Fruit fly (Drosophila melanogaster) whole organism, pupa: Measurements from ENCODE around the gene Tbc1d8-9.

Source experiments
- CG10348 ChIP-seq: fragments of 200-800 bp; sonication (Bioruptor generic); IDR thresholded peaks from 2 replicates; pipeline ENCODE4 v1.3.6; 2022; ENCODE audit warnings: missing biosample characterization, missing genetic modification characterization
- CG12605 ChIP-seq: fragments of 200-800 bp; sonication (Bioruptor generic); IDR thresholded peaks from 2 replicates; pipeline ENCODE4 v1.3.6; 2022; ENCODE audit warnings: missing biosample characterization, missing genetic modification characterization
- CG15710 ChIP-seq: fragments of 200-800 bp; sonication (Bioruptor generic); optimal IDR thresholded peaks from 2 replicates; lab custom pipeline; 2018; ENCODE audit warnings: missing biosample characterization, mild to moderate bottlenecking, missing genetic modification characterization, moderate library complexity
- CG17806 ChIP-seq: fragments of 200-800 bp; sonication (Bioruptor generic); optimal IDR thresholded peaks from 2 replicates; lab custom pipeline; 2018; ENCODE audit warnings: missing biosample characterization, mild to moderate bottlenecking, missing genetic modification characterization, moderate library complexity
- CG4496 ChIP-seq: fragments of 200-800 bp; sonication (Bioruptor generic); IDR thresholded peaks from 3 replicates; pipeline ENCODE4 v1.3.6; 2022; ENCODE audit warnings: missing biosample characterization, missing genetic modification characterization
- CG8301 ChIP-seq: fragments of 200-800 bp; sonication (Bioruptor generic); optimal IDR thresholded peaks from 2 replicates; lab custom pipeline; 2018; ENCODE audit warnings: missing biosample characterization, mild to moderate bottlenecking, missing genetic modification characterization
- CG9948 ChIP-seq: fragments of 200-800 bp; sonication (Bioruptor generic); optimal IDR thresholded peaks from 2 replicates; lab custom pipeline; 2018; ENCODE audit warnings: missing biosample characterization, mild to moderate bottlenecking, missing genetic modification characterization, moderate library complexity
- D1 ChIP-seq: fragments of 200-800 bp; sonication (Bioruptor generic); optimal IDR thresholded peaks from 2 replicates; lab custom pipeline; 2018; ENCODE audit warnings: missing biosample characterization, mild to moderate bottlenecking, missing genetic modification characterization, moderate library complexity
- EcR ChIP-seq: fragments of 200-800 bp; sonication (Bioruptor generic); optimal IDR thresholded peaks from 3 replicates; lab custom pipeline; 2019; ENCODE audit warnings: missing biosample characterization, missing genetic modification characterization, mild to moderate bottlenecking, moderate library complexity, missing genetic modification reagents
- Ets98B ChIP-seq: fragments of 200-800 bp; sonication (Bioruptor generic); IDR thresholded peaks from 2 replicates; pipeline ENCODE4 v1.3.6; 2022; ENCODE audit warnings: missing biosample characterization, missing genetic modification characterization
- Snoo ChIP-seq: fragments of 200-800 bp; sonication (Bioruptor generic); optimal IDR thresholded peaks from 3 replicates; lab custom pipeline; 2017; ENCODE audit warnings: missing biosample characterization, mild to moderate bottlenecking, missing genetic modification characterization, inconsistent platforms
- fd96Ca ChIP-seq: fragments of 200-800 bp; sonication (Bioruptor generic); IDR thresholded peaks from 3 replicates; pipeline ENCODE4 v1.3.6; 2022; ENCODE audit warnings: missing biosample characterization, missing genetic modification characterization
- gl ChIP-seq: fragments of 200-800 bp; sonication (Bioruptor generic); optimal IDR thresholded peaks from 2 replicates; lab custom pipeline; 2018; ENCODE audit warnings: missing biosample characterization, mild to moderate bottlenecking, missing genetic modification characterization

- TF ChIP-seq CG12605 (GFP tag; lab: Robert Waterston, UW), result no peak
- TF ChIP-seq CG9948 (tag; lab: Kevin White, UChicago), result no peak
- no peak for TF ChIP-seq CG10348 (GFP tag; lab: Robert Waterston, UW)
- no peak for TF ChIP-seq CG17806 (tag; lab: Kevin White, UChicago)
- TF ChIP-seq EcR, result no peak
- no peak for TF ChIP-seq Snoo (tag; lab: Kevin White, UChicago)
- no peak for TF ChIP-seq CG8301 (tag; lab: Kevin White, UChicago)
- TF ChIP-seq D1 (tag; lab: Kevin White, UChicago), result no peak
- TF ChIP-seq CG4496 (GFP tag; lab: Robert Waterston, UW), result no peak
- no peak for TF ChIP-seq fd96Ca
- TF ChIP-seq CG15710 (tag; lab: Kevin White, UChicago), result no peak
- no peak for TF ChIP-seq Ets98B
- no peak for TF ChIP-seq gl (tag; lab: Kevin White, UChicago)
Observed at dm6 chr3L:21324724-21325123, 18.8 kb downstream of the Tbc1d8-9 start.
